Worm (Caenorhabditis elegans): ENCODE measurements around the gene irld-67.

DNA sequence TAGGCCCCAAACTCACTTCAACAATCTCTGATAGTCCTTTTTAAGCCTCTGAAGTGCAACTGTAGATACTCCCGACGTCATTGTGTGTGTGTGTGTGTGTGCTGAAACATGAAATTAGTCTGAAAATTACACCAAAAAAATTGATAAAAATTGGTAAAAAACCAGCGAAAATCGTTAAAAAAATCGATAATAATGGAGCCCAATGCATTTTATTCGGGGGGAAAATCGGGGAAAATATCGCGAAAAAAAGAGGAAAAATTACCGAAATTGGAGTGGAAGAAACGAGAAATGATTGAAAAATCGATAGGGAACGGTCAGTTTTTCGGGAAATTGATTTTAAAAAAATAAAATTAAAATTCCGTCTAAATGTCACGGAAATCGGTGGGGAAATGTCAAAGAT, 34.0 kb downstream of the irld-67 start, which contains the start of gene ubc-26:
- TF ChIP-seq pha-4 (GFP tag; IDR thresholded peaks at IDR 0.05) (no peak), pha-4 (tag; optimal IDR thresholded peaks at IDR 0.05) (no peak), unc-62 (GFP tag; optimal IDR thresholded peaks at IDR 0.05 in 1 of 2) (no peak), unc-62 (tag; optimal IDR thresholded peaks at IDR 0.05) (no peak), mep-1 (tag; optimal IDR thresholded peaks at IDR 0.05) (no peak), lin-39 (tag; optimal IDR thresholded peaks at IDR 0.05) (no peak), ctbp-1 (GFP tag; IDR thresholded peaks at IDR 0.05) (no peak), R02D3.7 (tag; optimal IDR thresholded peaks at IDR 0.05) (no peak), fos-1 (tag; optimal IDR thresholded peaks at IDR 0.05) (no peak), ama-1 (optimal IDR thresholded peaks at IDR 0.05) (no peak), nhr-41 (GFP tag; IDR thresholded peaks at IDR 0.05) (no peak), egl-27 (tag; optimal IDR thresholded peaks at IDR 0.05) (no peak), spr-3 (GFP tag; optimal IDR thresholded peaks at IDR 0.05) (no peak), zag-1 (tag; optimal IDR thresholded peaks at IDR 0.05) (no peak)
